Fruit fly (Drosophila melanogaster): ENCODE data around the gene CG7133.

The CG7133 gene

dm6 chr3L:22074347-22074971, at the start of gene CG7133:
Gene CG7133, minus strand, starts transcription at chr3L:22074523.
- TF ChIP-seq CG9932 (GFP tag; IDR thresholded peaks at IDR 0.05) (peak; percentile 57), CG2199 (GFP tag; IDR thresholded peaks at IDR 0.05) (0 out of 3 replicates have a peak, but pooled peaks have one; percentile 47), Mrtf (GFP tag; IDR thresholded peaks at IDR 0.05) (no peak), slp2 (GFP tag; optimal IDR thresholded peaks at IDR 0.05) (no peak), CG8290 (GFP tag; optimal IDR thresholded peaks at IDR 0.05) (no peak), CG8290 (tag; optimal IDR thresholded peaks at IDR 0.05) (peak in 1 of 2 experiments; percentile 58), disco-r (GFP tag; optimal IDR thresholded peaks at IDR 0.05) (no peak), CG3995 (GFP tag; optimal IDR thresholded peaks at IDR 0.05) (peak; percentile 59), CG34376 (GFP tag; optimal IDR thresholded peaks at IDR 0.05) (peak; percentile 35), tgo (GFP tag; IDR thresholded peaks at IDR 0.05) (no peak), amos (GFP tag; IDR thresholded peaks at IDR 0.05; ENCODE audit: partially characterized antibody) (peak; percentile 93), stwl (tag; optimal IDR thresholded peaks at IDR 0.05) (peak; percentile 83), NK7.1 (GFP tag; optimal IDR thresholded peaks at IDR 0.05) (no peak), Hsf (GFP tag; optimal IDR thresholded peaks at IDR 0.05) (no peak), CG1233 (GFP tag; optimal IDR thresholded peaks at IDR 0.05) (no peak), CG4424 (GFP tag; optimal IDR thresholded peaks at IDR 0.05) (no peak), Sry-δ (GFP tag; optimal IDR thresholded peaks at IDR 0.05) (peak; percentile 89), CG1024 (GFP tag; IDR thresholded peaks at IDR 0.05) (no peak), chinmo (GFP tag; IDR thresholded peaks at IDR 0.05; ENCODE audit: partially characterized antibody) (peak; percentile 71; the same call in 1 of the 4 replicates), YL-1 (GFP tag; optimal IDR thresholded peaks at IDR 0.05) (peak; percentile 37), Hey (tag; optimal IDR thresholded peaks at IDR 0.05) (no peak), CG2116 (GFP tag; optimal IDR thresholded peaks at IDR 0.05) (peak; percentile 43), CHES-1-like (GFP tag; optimal IDR thresholded peaks at IDR 0.05) (peak; percentile 3), wor (GFP tag; IDR thresholded peaks at IDR 0.05) (no peak), Mes4 (GFP tag; optimal IDR thresholded peaks at IDR 0.05) (no peak), repo (GFP tag; optimal IDR thresholded peaks at IDR 0.05) (no peak), BtbVII (GFP tag; optimal IDR thresholded peaks at IDR 0.05) (no peak), CrebB (tag; optimal IDR thresholded peaks at IDR 0.05) (no peak), pho (GFP tag; optimal IDR thresholded peaks at IDR 0.05) (peak; percentile 27), Ets97D (GFP tag; optimal IDR thresholded peaks at IDR 0.05) (peak; percentile 77), CG8388 (GFP tag; optimal IDR thresholded peaks at IDR 0.05) (no peak), Hr78 (GFP tag; optimal IDR thresholded peaks at IDR 0.05) (no peak), Fer2 (tag; optimal IDR thresholded peaks at IDR 0.05) (no peak), Bgb (GFP tag; IDR thresholded peaks at IDR 0.05; ENCODE audit: partially characterized antibody) (peak; percentile 91), HLH4C (GFP tag; IDR thresholded peaks at IDR 0.05; ENCODE audit: partially characterized antibody) (peak; percentile 82), CG4820 (GFP tag; optimal IDR thresholded peaks at IDR 0.05) (no peak), CG7963 (GFP tag; IDR thresholded peaks at IDR 0.05; ENCODE audit: partially characterized antibody) (peak; percentile 78), kah (GFP tag; optimal IDR thresholded peaks at IDR 0.05) (peak; percentile 4), Dp (GFP tag; optimal IDR thresholded peaks at IDR 0.05) (peak; percentile 20), Abd-B (GFP tag; optimal IDR thresholded peaks at IDR 0.05) (no peak), GATAe (GFP tag; conservative IDR thresholded peaks at IDR 0.05) (no peak), ken (GFP tag; IDR thresholded peaks at IDR 0.05) (no peak), CG1603 (tag; optimal IDR thresholded peaks at IDR 0.05) (peak; percentile 53), ind (GFP tag; optimal IDR thresholded peaks at IDR 0.05) (no peak), TFAM (GFP tag; optimal IDR thresholded peaks at IDR 0.05) (no peak), Opbp (GFP tag; IDR thresholded peaks at IDR 0.05; ENCODE audit: partially characterized antibody) (peak; percentile 88), CoRest (tag; optimal IDR thresholded peaks at IDR 0.05) (peak; percentile 8), MESR4 (GFP tag; optimal IDR thresholded peaks at IDR 0.05) (peak; percentile 59), ci (GFP tag; IDR thresholded peaks at IDR 0.05) (no peak), CG11723 (GFP tag; optimal IDR thresholded peaks at IDR 0.05) (no peak)

Data from whole organism, embryonic.